Worm (Caenorhabditis elegans) whole organism, late embryonic: ENCODE measurements around the gene clec-33.

Source experiments
- C38D4.7 ChIP-seq: fragments of 200-800 bp; sonication (Bioruptor generic); optimal IDR thresholded peaks from 2 replicates; lab custom pipeline; 2018; ENCODE audit warnings: mild to moderate bottlenecking, missing genetic modification characterization, moderate library complexity, missing compliant biosample characterization
- F13H6.1 ChIP-seq: sonication (generic microtip); optimal IDR thresholded peaks from 2 replicates; lab custom pipeline; 2016; ENCODE audit warnings: missing genetic modification characterization, missing compliant biosample characterization
- K09A11.1 ChIP-seq: sonication (generic microtip); optimal IDR thresholded peaks from 2 replicates; lab custom pipeline; 2017; ENCODE audit warnings: antibody characterized with exemption, mild to moderate bottlenecking, missing genetic modification characterization, missing compliant biosample characterization; ENCODE audit not compliant: insufficient read depth
- Y22D7AL.16 ChIP-seq: sonication (generic microtip); optimal IDR thresholded peaks from 2 replicates; lab custom pipeline; 2016; ENCODE audit warnings: missing genetic modification characterization, missing compliant biosample characterization
- ahr-1 ChIP-seq: sonication (generic microtip); optimal IDR thresholded peaks from 2 replicates; lab custom pipeline; 2016; ENCODE audit warnings: missing genetic modification characterization, missing compliant biosample characterization
- ama-1 ChIP-seq: fragments of 150-350 bp; optimal IDR thresholded peaks from 2 replicates; lab custom pipeline; 2014
- ceh-14 ChIP-seq: sonication (generic microtip); optimal IDR thresholded peaks from 2 replicates; lab custom pipeline; 2016; ENCODE audit warnings: missing genotype, missing genetic modification characterization, missing compliant biosample characterization
- ceh-18 ChIP-seq: sonication (generic microtip); optimal IDR thresholded peaks from 2 replicates; lab custom pipeline; 2016; ENCODE audit warnings: missing genetic modification characterization, missing compliant biosample characterization
- ceh-19 ChIP-seq: fragments of 200-800 bp; sonication (Bioruptor generic); optimal IDR thresholded peaks from 2 replicates; lab custom pipeline; 2018; ENCODE audit warnings: mild to moderate bottlenecking, missing genetic modification characterization, missing compliant biosample characterization
- ceh-2 ChIP-seq: sonication (generic microtip); optimal IDR thresholded peaks from 2 replicates; lab custom pipeline; 2016; ENCODE audit warnings: missing genotype, missing genetic modification characterization, missing compliant biosample characterization
- ceh-22 ChIP-seq: sonication (generic microtip); optimal IDR thresholded peaks from 2 replicates; lab custom pipeline; 2017; ENCODE audit warnings: missing biosample characterization, missing genetic modification characterization
- ceh-24 ChIP-seq: sonication (generic microtip); optimal IDR thresholded peaks from 2 replicates; lab custom pipeline; 2016; ENCODE audit warnings: mild to moderate bottlenecking, missing genetic modification characterization, missing compliant biosample characterization
- ceh-34 ChIP-seq: sonication (generic microtip); optimal IDR thresholded peaks from 2 replicates; lab custom pipeline; 2016; ENCODE audit warnings: mild to moderate bottlenecking, missing genetic modification characterization, missing compliant biosample characterization
- ceh-48 ChIP-seq: sonication (generic microtip); optimal IDR thresholded peaks from 2 replicates; lab custom pipeline; 2016; ENCODE audit warnings: missing genetic modification characterization, inconsistent platforms, missing compliant biosample characterization
- ceh-6 ChIP-seq: fragments of 200-800 bp; sonication (Bioruptor generic); optimal IDR thresholded peaks from 2 replicates; lab custom pipeline; 2018; ENCODE audit warnings: mild to moderate bottlenecking, missing genetic modification characterization, missing compliant biosample characterization
- ceh-9 ChIP-seq: sonication (generic microtip); optimal IDR thresholded peaks from 2 replicates; lab custom pipeline; 2016; ENCODE audit warnings: mild to moderate bottlenecking, missing genetic modification characterization, inconsistent platforms, missing compliant biosample characterization
- che-1 ChIP-seq: sonication (generic microtip); optimal IDR thresholded peaks from 2 replicates; lab custom pipeline; 2016; ENCODE audit warnings: mild to moderate bottlenecking, missing genetic modification characterization, missing compliant biosample characterization
- dmd-4 ChIP-seq: sonication (generic microtip); optimal IDR thresholded peaks from 2 replicates; lab custom pipeline; 2016; ENCODE audit warnings: borderline replicate concordance, missing genetic modification characterization, missing compliant biosample characterization
- dve-1 ChIP-seq: sonication (generic microtip); optimal IDR thresholded peaks from 2 replicates; lab custom pipeline; 2017; ENCODE audit warnings: antibody characterized with exemption, mild to moderate bottlenecking, missing genetic modification characterization, missing compliant biosample characterization
- elt-2 ChIP-seq: sonication (generic microtip); optimal IDR thresholded peaks from 2 replicates; lab custom pipeline; 2016; ENCODE audit warnings: missing genetic modification reagents, missing genetic modification characterization, missing compliant biosample characterization
- elt-4 ChIP-seq: sonication (generic microtip); optimal IDR thresholded peaks from 2 replicates; lab custom pipeline; 2016; ENCODE audit warnings: missing genetic modification characterization, missing compliant biosample characterization
- ets-4 ChIP-seq: sonication (generic microtip); optimal IDR thresholded peaks from 2 replicates; lab custom pipeline; 2016; ENCODE audit warnings: missing genetic modification characterization, missing compliant biosample characterization
- eyg-1 ChIP-seq: sonication (generic microtip); optimal IDR thresholded peaks from 2 replicates; lab custom pipeline; 2016; ENCODE audit warnings: missing genotype, missing genetic modification characterization, missing compliant biosample characterization
- fax-1 ChIP-seq: sonication (generic microtip); optimal IDR thresholded peaks from 2 replicates; lab custom pipeline; 2016; ENCODE audit warnings: missing genotype, missing genetic modification characterization, missing compliant biosample characterization
- hlh-13 ChIP-seq: fragments of 200-800 bp; sonication (Bioruptor generic); optimal IDR thresholded peaks from 2 replicates; lab custom pipeline; 2018; ENCODE audit warnings: mild to moderate bottlenecking, missing genetic modification characterization, missing compliant biosample characterization
- hlh-8 ChIP-seq: sonication (generic microtip); optimal IDR thresholded peaks from 2 replicates; lab custom pipeline; 2016; ENCODE audit warnings: missing genotype, missing genetic modification characterization, missing compliant biosample characterization
- lim-6 ChIP-seq: sonication (generic microtip); optimal IDR thresholded peaks from 2 replicates; lab custom pipeline; 2016; ENCODE audit warnings: missing genetic modification characterization, missing compliant biosample characterization
- mec-3 ChIP-seq: sonication (generic microtip); optimal IDR thresholded peaks from 2 replicates; lab custom pipeline; 2016; ENCODE audit warnings: borderline replicate concordance, missing genetic modification characterization, missing compliant biosample characterization
- nfya-1 ChIP-seq: sonication (generic microtip); optimal IDR thresholded peaks from 2 replicates; lab custom pipeline; 2017; ENCODE audit warnings: missing genetic modification characterization, mild to moderate bottlenecking, missing compliant biosample characterization, antibody characterized with exemption, moderate library complexity
- nhr-232 ChIP-seq: sonication (generic microtip); optimal IDR thresholded peaks from 2 replicates; lab custom pipeline; 2016; ENCODE audit warnings: missing genetic modification characterization, missing compliant biosample characterization
- npax-4 ChIP-seq: sonication (generic microtip); optimal IDR thresholded peaks from 2 replicates; lab custom pipeline; 2016; ENCODE audit warnings: missing genetic modification characterization, missing compliant biosample characterization
- pag-3 ChIP-seq: sonication (generic microtip); optimal IDR thresholded peaks from 2 replicates; lab custom pipeline; 2016; ENCODE audit warnings: missing compliant biosample characterization, missing genetic modification characterization, borderline replicate concordance
- pat-9 ChIP-seq: fragments of 200-800 bp; sonication (Bioruptor generic); optimal IDR thresholded peaks from 2 replicates; lab custom pipeline; 2018; ENCODE audit warnings: mild to moderate bottlenecking, missing genetic modification characterization, moderate library complexity, missing compliant biosample characterization
- pha-4 ChIP-seq: fragments of 150-350 bp; optimal IDR thresholded peaks from 2 replicates; lab custom pipeline; 2018; ENCODE audit warnings: missing biosample characterization, missing genetic modification reagents, missing genetic modification characterization
- ref-2 ChIP-seq: sonication (generic microtip); optimal IDR thresholded peaks from 2 replicates; lab custom pipeline; 2016; ENCODE audit warnings: missing genetic modification characterization, missing compliant biosample characterization
- sox-2 ChIP-seq: fragments of 200-800 bp; sonication (Bioruptor generic); IDR thresholded peaks from 2 replicates; pipeline ENCODE4 v1.3.6; 2022; ENCODE audit warnings: missing genetic modification reagents, missing genetic modification characterization, missing compliant biosample characterization
- sox-4 ChIP-seq: sonication (generic microtip); optimal IDR thresholded peaks from 2 replicates; lab custom pipeline; 2017; ENCODE audit warnings: mild to moderate bottlenecking, missing genetic modification characterization, inconsistent platforms, missing compliant biosample characterization
- tbx-7 ChIP-seq: sonication (generic microtip); optimal IDR thresholded peaks from 2 replicates; lab custom pipeline; 2016; ENCODE audit warnings: missing genotype, missing genetic modification characterization, missing compliant biosample characterization
- ttx-3 ChIP-seq: sonication (generic microtip); optimal IDR thresholded peaks from 2 replicates; lab custom pipeline; 2016; ENCODE audit warnings: missing genetic modification reagents, missing genetic modification characterization, missing compliant biosample characterization
- unc-42 ChIP-seq: sonication (generic microtip); optimal IDR thresholded peaks from 2 replicates; lab custom pipeline; 2016; ENCODE audit warnings: missing genotype, missing genetic modification characterization, missing compliant biosample characterization
- unc-86 ChIP-seq: sonication (generic microtip); optimal IDR thresholded peaks from 2 replicates; lab custom pipeline; 2016; ENCODE audit warnings: missing genetic modification characterization, missing compliant biosample characterization
- ztf-16 ChIP-seq: sonication (generic microtip); optimal IDR thresholded peaks from 2 replicates; lab custom pipeline; 2017; ENCODE audit warnings: missing genetic modification characterization, missing compliant biosample characterization

Gene clec-33

ce11 chrV:16836100-16836499 lies 33.5 kb downstream of the clec-33 start:
- TF ChIP-seq ceh-18 (tag; lab: Kevin White, UChicago) (peak; percentile 7), fax-1 (tag; lab: Kevin White, UChicago) (no peak), mec-3 (tag; lab: Kevin White, UChicago) (no peak), pat-9 (tag; lab: Kevin White, UChicago) (no peak), ceh-34 (peak; percentile 56), elt-2 (tag; lab: Kevin White, UChicago) (no peak)

- no peak for TF ChIP-seq ceh-6 (GFP tag; lab: Kevin White, UChicago)
- no peak for TF ChIP-seq hlh-8
These were observed 34.7 kb downstream of the clec-33 start, which contains the start of gene tni-3 for ce11 chrV:16834989-16835388. TSS of gene tni-3 (minus strand) at chrV:16835128.

ce11 chrV:16833672-16834071 lies 36.0 kb downstream of the clec-33 start:
- no peak for TF ChIP-seq ttx-3 (tag; lab: Kevin White, UChicago)
- TF ChIP-seq npax-4 (tag; lab: Kevin White, UChicago), result no peak
- TF ChIP-seq F13H6.1 (tag; lab: Kevin White, UChicago), result no peak
- no peak for TF ChIP-seq dmd-4 (tag; lab: Kevin White, UChicago)
- no peak for TF ChIP-seq ceh-9 (tag; lab: Kevin White, UChicago)
- no peak for TF ChIP-seq ceh-14
- no peak for TF ChIP-seq unc-42 (tag; lab: Kevin White, UChicago)
- TF ChIP-seq nhr-232, result no peak
- TF ChIP-seq ceh-2 (tag; lab: Kevin White, UChicago), result no peak
- no peak for TF ChIP-seq ceh-24
- TF ChIP-seq che-1 (tag; lab: Kevin White, UChicago), result no peak
- TF ChIP-seq elt-4 (tag; lab: Kevin White, UChicago), result no peak
- no peak for TF ChIP-seq pha-4 (tag; lab: Kevin White, UChicago)
- TF ChIP-seq eyg-1 (tag; lab: Kevin White, UChicago), result no peak
- no peak for TF ChIP-seq unc-86 (tag; lab: Kevin White, UChicago)
- no peak for TF ChIP-seq ama-1 (lab: Kevin White, UChicago)

ce11 chrV:16832865-16833264 lies 36.8 kb downstream of the clec-33 start, which contains the start of gene phy-3:
TSS of gene phy-3 (plus strand) at chrV:16833165.
- TF ChIP-seq pag-3, result no peak
- TF ChIP-seq ahr-1, result no peak
- TF ChIP-seq dve-1, result no peak
- no peak for TF ChIP-seq elt-2 (tag; lab: Kevin White, UChicago)
- TF ChIP-seq hlh-13 (GFP tag; lab: Kevin White, UChicago), result no peak
- no peak for TF ChIP-seq ref-2
- TF ChIP-seq tbx-7 (tag; lab: Kevin White, UChicago), result no peak
- no peak for TF ChIP-seq ceh-18 (tag; lab: Kevin White, UChicago)
- no peak for TF ChIP-seq sox-4 (tag; lab: Kevin White, UChicago)
- no peak for TF ChIP-seq pha-4 (tag; lab: Kevin White, UChicago)
- no peak for TF ChIP-seq mec-3 (tag; lab: Kevin White, UChicago)

ce11 chrV:16831921-16832320 lies 37.7 kb downstream of the clec-33 start, which contains the start of gene srh-215:
TSS of gene srh-215 (minus strand) at chrV:16832021.
- TF ChIP-seq ceh-2 (tag; lab: Kevin White, UChicago) (no peak), sox-2 (GFP tag; lab: Robert Waterston, UW) (no peak), elt-2 (tag; lab: Kevin White, UChicago) (no peak), nfya-1 (tag; lab: Kevin White, UChicago) (no peak), dmd-4 (tag; lab: Kevin White, UChicago) (no peak), ceh-34 (no peak), ceh-48 (no peak), ets-4 (no peak), lim-6 (tag; lab: Kevin White, UChicago) (no peak), C38D4.7 (GFP tag; lab: Kevin White, UChicago) (no peak), ztf-16 (tag; lab: Kevin White, UChicago) (no peak), tbx-7 (tag; lab: Kevin White, UChicago) (no peak), fax-1 (tag; lab: Kevin White, UChicago) (no peak), ceh-22 (tag; lab: Kevin White, UChicago) (no peak), ceh-19 (GFP tag; lab: Kevin White, UChicago) (no peak), K09A11.1 (tag; lab: Kevin White, UChicago) (no peak), Y22D7AL.16 (no peak)
